Fruit fly (Drosophila melanogaster) whole organism, embryonic: ENCODE measurements around the gene APP-BP1.

Experiments used
- CG10209 ChIP-seq: fragments of 200-800 bp; sonication (Bioruptor generic); optimal IDR thresholded peaks from 3 replicates; lab custom pipeline; 2017; ENCODE audit warnings: missing biosample characterization, mild to moderate bottlenecking, missing genetic modification characterization, missing genetic modification reagents
- CG10462 ChIP-seq: fragments of 200-800 bp; sonication (Bioruptor generic); optimal IDR thresholded peaks from 2 replicates; lab custom pipeline; 2016; ENCODE audit warnings: missing biosample characterization, missing genetic modification characterization
- CG10654 ChIP-seq: fragments of 200-800 bp; sonication (Bioruptor generic); optimal IDR thresholded peaks from 2 replicates; lab custom pipeline; 2016; ENCODE audit warnings: missing biosample characterization, missing genetic modification characterization
- CG10959 ChIP-seq: fragments of 200-800 bp; sonication (Bioruptor generic); IDR thresholded peaks from 2 replicates; pipeline ENCODE4 v1.3.6; 2022; ENCODE audit warnings: missing biosample characterization, missing genetic modification characterization
- CG15011 ChIP-seq: fragments of 200-800 bp; sonication (Bioruptor generic); optimal IDR thresholded peaks from 3 replicates; lab custom pipeline; 2018; ENCODE audit warnings: missing biosample characterization, mild to moderate bottlenecking, missing genetic modification characterization
- CG15479 ChIP-seq: fragments of 200-800 bp; sonication (Bioruptor generic); optimal IDR thresholded peaks from 3 replicates; lab custom pipeline; 2019; ENCODE audit warnings: missing biosample characterization, mild to moderate bottlenecking, missing genetic modification characterization, moderate library complexity
- CG15601 ChIP-seq: fragments of 200-800 bp; sonication (Bioruptor generic); optimal IDR thresholded peaks from 3 replicates; lab custom pipeline; 2019; ENCODE audit warnings: missing biosample characterization, mild to moderate bottlenecking, missing genetic modification characterization, moderate library complexity
- CG16815 ChIP-seq: fragments of 200-800 bp; sonication (Bioruptor generic); optimal IDR thresholded peaks from 3 replicates; lab custom pipeline; 2017; ENCODE audit warnings: missing biosample characterization, mild to moderate bottlenecking, missing genetic modification characterization
- CG18619 ChIP-seq: fragments of 200-800 bp; sonication (Bioruptor generic); optimal IDR thresholded peaks from 3 replicates; lab custom pipeline; 2017; ENCODE audit warnings: missing biosample characterization, mild to moderate bottlenecking, missing genetic modification characterization
- CG2712 ChIP-seq: fragments of 200-800 bp; optimal IDR thresholded peaks from 3 replicates; lab custom pipeline; 2019; ENCODE audit warnings: missing biosample characterization, mild to moderate bottlenecking, missing genetic modification characterization, moderate library complexity
- CG31388 ChIP-seq: fragments of 200-800 bp; sonication (Bioruptor generic); optimal IDR thresholded peaks from 2 replicates; lab custom pipeline; 2016; ENCODE audit warnings: missing biosample characterization, missing genetic modification characterization
- CG4328 ChIP-seq: fragments of 200-800 bp; sonication (Bioruptor generic); optimal IDR thresholded peaks from 3 replicates; lab custom pipeline; 2017; ENCODE audit warnings: missing biosample characterization, missing genetic modification reagents, missing genetic modification characterization
- CG4360 ChIP-seq: fragments of 200-800 bp; sonication (Bioruptor generic); IDR thresholded peaks from 2 replicates; pipeline ENCODE4 v1.3.6; 2022; ENCODE audit warnings: missing biosample characterization, missing genetic modification characterization
- CG6854 ChIP-seq: fragments of 200-800 bp; sonication (Bioruptor generic); optimal IDR thresholded peaks from 3 replicates; lab custom pipeline; 2017; ENCODE audit warnings: missing biosample characterization, mild to moderate bottlenecking, missing genetic modification characterization
- CG8388 ChIP-seq: fragments of 200-800 bp; sonication (Bioruptor generic); optimal IDR thresholded peaks from 2 replicates; lab custom pipeline; 2019; ENCODE audit warnings: missing biosample characterization, mild to moderate bottlenecking, missing genetic modification characterization, moderate library complexity
- D19A ChIP-seq: fragments of 200-800 bp; optimal IDR thresholded peaks from 3 replicates; lab custom pipeline; 2019; ENCODE audit warnings: missing biosample characterization, mild to moderate bottlenecking, missing genetic modification characterization, moderate library complexity
- D19B ChIP-seq: fragments of 200-800 bp; sonication (Bioruptor generic); optimal IDR thresholded peaks from 2 replicates; lab custom pipeline; 2017; ENCODE audit warnings: missing biosample characterization, mild to moderate bottlenecking, missing genetic modification characterization
- Dfd ChIP-seq, 2 experiments: fragments of >200 bp; optimal IDR thresholded peaks; 2 replicates each; lab custom pipeline; 2017; ENCODE audit warnings: missing biosample characterization in 2 of 2, missing genetic modification characterization in 2 of 2
- Dref ChIP-seq: fragments of 200-800 bp; sonication (Bioruptor generic); IDR thresholded peaks from 2 replicates; pipeline ENCODE4 v1.3.6; 2022; ENCODE audit warnings: missing biosample characterization, missing genetic modification characterization
- E2f1 ChIP-seq: fragments of 200-800 bp; sonication (Bioruptor generic); IDR thresholded peaks from 2 replicates; pipeline ENCODE4 v1.3.6; 2022; ENCODE audit warnings: missing biosample characterization, missing genetic modification characterization
- Ets65A ChIP-seq: fragments of 200-800 bp; sonication (Bioruptor generic); peaks from one replicate; lab custom pipeline; 2016; ENCODE audit warnings: missing biosample characterization, missing genetic modification characterization
- Fer2 ChIP-seq: fragments of 200-800 bp; sonication (Bioruptor generic); optimal IDR thresholded peaks from 2 replicates; lab custom pipeline; 2018; ENCODE audit warnings: missing biosample characterization, mild to moderate bottlenecking, missing genetic modification characterization, moderate library complexity
- Hmx ChIP-seq: fragments of 200-800 bp; sonication (Bioruptor generic); optimal IDR thresholded peaks from 2 replicates; lab custom pipeline; 2016; ENCODE audit warnings: missing biosample characterization, missing genetic modification characterization
- Hr51 ChIP-seq, 2 experiments: fragments of 200-800 bp; sonication (Bioruptor generic); optimal IDR thresholded peaks; 2 replicates in 1 of 2; 3 replicates in 1 of 2; lab custom pipeline; 2016 to 2018; ENCODE audit warnings: missing biosample characterization in 2 of 2, missing genetic modification characterization in 2 of 2, mild to moderate bottlenecking in 1 of 2, moderate library complexity in 1 of 2
- Lhr ChIP-seq: fragments of 200-800 bp; sonication (Bioruptor generic); optimal IDR thresholded peaks from 3 replicates; lab custom pipeline; 2017; ENCODE audit warnings: mild to moderate bottlenecking, missing biosample characterization, missing genetic modification reagents, missing genetic modification characterization
- MTF-1 ChIP-seq: fragments of 200-800 bp; sonication (Bioruptor generic); optimal IDR thresholded peaks from 2 replicates; lab custom pipeline; 2018; ENCODE audit warnings: missing biosample characterization, mild to moderate bottlenecking, missing genetic modification characterization, borderline replicate concordance
- Nf-YC ChIP-seq: fragments of 200-800 bp; optimal IDR thresholded peaks from 3 replicates; lab custom pipeline; 2019; ENCODE audit warnings: missing biosample characterization, mild to moderate bottlenecking, missing genetic modification characterization, moderate library complexity
- Sin3A ChIP-seq: fragments of >200 bp; optimal IDR thresholded peaks from 2 replicates; lab custom pipeline; 2018
- caup ChIP-seq: fragments of 200-800 bp; sonication (Bioruptor generic); optimal IDR thresholded peaks from 3 replicates; lab custom pipeline; 2017; ENCODE audit warnings: missing biosample characterization, mild to moderate bottlenecking, missing genetic modification characterization, moderate library complexity; ENCODE audit not compliant: severe bottlenecking
- chn ChIP-seq: fragments of 200-800 bp; sonication (Bioruptor generic); optimal IDR thresholded peaks from 2 replicates; lab custom pipeline; 2016; ENCODE audit warnings: missing biosample characterization, missing genetic modification characterization
- crc ChIP-seq: fragments of 200-800 bp; sonication (Bioruptor generic); optimal IDR thresholded peaks from 2 replicates; lab custom pipeline; 2016; ENCODE audit warnings: missing biosample characterization, missing genetic modification characterization
- dmrt11E ChIP-seq: fragments of 200-800 bp; sonication (Bioruptor generic); optimal IDR thresholded peaks from 3 replicates; lab custom pipeline; 2018; ENCODE audit warnings: missing biosample characterization, mild to moderate bottlenecking, missing genetic modification characterization, moderate library complexity
- exex ChIP-seq: fragments of 200-800 bp; sonication (Bioruptor generic); optimal IDR thresholded peaks from 4 replicates; lab custom pipeline; 2018; ENCODE audit warnings: missing biosample characterization, mild to moderate bottlenecking, missing genetic modification characterization, moderate library complexity
- fd96Cb ChIP-seq: fragments of 200-800 bp; sonication (Bioruptor generic); optimal IDR thresholded peaks from 2 replicates; lab custom pipeline; 2018; ENCODE audit warnings: missing biosample characterization, mild to moderate bottlenecking, missing genetic modification characterization, moderate library complexity
- fru ChIP-seq: fragments of >200 bp; optimal IDR thresholded peaks from 2 replicates; lab custom pipeline; 2017
- hb ChIP-seq: fragments of 200-800 bp; sonication (Bioruptor generic); IDR thresholded peaks from 3 replicates; pipeline ENCODE4 v1.3.6; 2022; ENCODE audit warnings: missing biosample characterization, missing genetic modification characterization; ENCODE audit not compliant: partially characterized antibody
- kah ChIP-seq: fragments of 200-800 bp; sonication (Bioruptor generic); optimal IDR thresholded peaks from 2 replicates; lab custom pipeline; 2018; ENCODE audit warnings: missing biosample characterization, mild to moderate bottlenecking, missing genetic modification characterization
- lab ChIP-seq: fragments of 200-800 bp; sonication (Bioruptor generic); optimal IDR thresholded peaks from 3 replicates; lab custom pipeline; 2017; ENCODE audit warnings: missing biosample characterization, missing genetic modification characterization, mild to moderate bottlenecking, moderate library complexity, missing genetic modification reagents
- lbe ChIP-seq: fragments of 200-800 bp; sonication (Bioruptor generic); optimal IDR thresholded peaks from 2 replicates; lab custom pipeline; 2016; ENCODE audit warnings: missing biosample characterization, mild to moderate bottlenecking, missing genetic modification characterization
- lilli ChIP-seq: fragments of 200-800 bp; sonication (Bioruptor generic); optimal IDR thresholded peaks from 3 replicates; lab custom pipeline; 2016; ENCODE audit warnings: missing biosample characterization, missing genetic modification characterization
- odd ChIP-seq: fragments of 200-800 bp; sonication (Bioruptor generic); optimal IDR thresholded peaks from 2 replicates; lab custom pipeline; 2017; ENCODE audit warnings: missing biosample characterization, mild to moderate bottlenecking, missing genetic modification characterization
- otp ChIP-seq: fragments of 200-800 bp; sonication (Bioruptor generic); IDR thresholded peaks from 3 replicates; pipeline ENCODE4, ENCODE4 v1.3.6; 2022; ENCODE audit warnings: missing biosample characterization, missing genetic modification characterization
- peb ChIP-seq: fragments of 200-800 bp; sonication (Bioruptor generic); IDR thresholded peaks from 2 replicates; pipeline ENCODE4 v1.3.6; 2022; ENCODE audit warnings: missing biosample characterization, missing genetic modification characterization
- pita ChIP-seq: fragments of 200-800 bp; sonication (Bioruptor generic); optimal IDR thresholded peaks from 2 replicates; lab custom pipeline; 2017; ENCODE audit warnings: missing biosample characterization, mild to moderate bottlenecking, missing genetic modification characterization
- row ChIP-seq: fragments of 200-800 bp; sonication (Bioruptor generic); IDR thresholded peaks from 3 replicates; pipeline ENCODE4 v1.3.6; 2022; ENCODE audit warnings: missing biosample characterization, missing genetic modification characterization
- run ChIP-seq: fragments of 200-800 bp; sonication (Bioruptor generic); optimal IDR thresholded peaks from 3 replicates; lab custom pipeline; 2018; ENCODE audit warnings: missing biosample characterization, mild to moderate bottlenecking, missing genetic modification characterization
- sc ChIP-seq, 3 experiments: fragments of >200 bp in 2 of 3; fragments of 200-800 bp in 1 of 3; sonication (Bioruptor generic) in 1 of 3; optimal IDR thresholded peaks; 2 replicates in 2 of 3; 3 replicates in 1 of 3; lab custom pipeline; 2017; ENCODE audit warnings: mild to moderate bottlenecking in 1 of 3, missing biosample characterization in 1 of 3, missing genetic modification characterization in 1 of 3, missing genetic modification reagents in 1 of 3
- sens-2 ChIP-seq: fragments of 200-800 bp; sonication (Bioruptor generic); IDR thresholded peaks from 2 replicates; pipeline ENCODE4 v1.3.6; 2022; ENCODE audit warnings: missing biosample characterization, missing genetic modification characterization
- sob ChIP-seq: fragments of 200-800 bp; sonication (Bioruptor generic); IDR thresholded peaks from 2 replicates; pipeline ENCODE4 v1.3.6; 2022; ENCODE audit warnings: missing biosample characterization, missing genetic modification characterization

APP-BP1 gene

DNA sequence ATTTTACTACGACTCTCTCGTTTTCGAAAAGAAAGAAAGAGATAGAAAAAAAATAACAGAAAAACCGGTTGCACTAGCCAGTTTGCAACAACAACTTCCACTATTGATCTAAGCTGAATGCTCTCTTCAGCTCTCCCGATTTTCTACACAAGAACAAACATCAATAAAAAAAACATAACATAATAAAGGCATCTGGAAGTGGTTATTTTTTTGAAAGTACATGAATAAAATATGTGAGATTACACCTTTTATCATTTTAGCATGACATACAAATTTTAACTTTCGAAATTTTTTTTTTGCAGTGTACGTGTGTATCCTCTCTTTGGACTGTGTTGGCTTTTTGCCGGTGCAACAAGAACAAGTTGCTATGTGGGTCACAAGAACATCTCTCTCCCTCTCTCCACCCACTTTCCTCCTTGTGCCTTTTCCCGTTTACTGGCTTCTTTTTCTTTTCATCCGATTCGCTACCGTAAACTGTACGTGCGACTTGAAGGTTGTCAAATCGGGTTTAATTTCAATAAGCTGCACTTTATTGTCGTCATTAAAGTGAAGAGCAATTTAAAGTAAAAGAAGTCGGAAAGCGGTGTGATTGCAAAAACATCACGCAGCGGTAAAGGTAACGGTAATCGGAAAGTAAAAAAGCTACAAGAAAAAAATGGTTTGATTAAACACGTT lies 13.5 kb upstream of the APP-BP1 start (continued):
- TF ChIP-seq Dref (no peak), lilli (GFP tag; lab: Kevin White, UChicago) (peak; percentile 95), sens-2 (GFP tag; lab: Robert Waterston, UW) (peak; percentile 97), CG10654 (peak; percentile 92), E2f1 (peak; percentile 93), CG31388 (GFP tag; lab: Kevin White, UChicago) (peak; percentile 93), exex (tag; lab: Kevin White, UChicago) (peak; percentile 22), CG16815 (peak; percentile 92), D19A (tag; lab: Kevin White, UChicago) (peak; percentile 95), Sin3A (lab: Kevin White, UChicago) (no peak), fru (lab: Kevin White, UChicago) (no peak), lbe (no peak), CG2712 (tag; lab: Kevin White, UChicago) (peak; percentile 98), crc (GFP tag; lab: Kevin White, UChicago) (peak; percentile 95), Hmx (GFP tag; lab: Kevin White, UChicago) (peak; percentile 89), run (tag; lab: Kevin White, UChicago) (peak; percentile 92), CG10462 (peak; percentile 97), CG4360 (GFP tag; lab: Robert Waterston, UW) (peak; percentile 86), CG4328 (peak; percentile 82), CG18619 (peak; percentile 93), CG10959 (GFP tag; lab: Robert Waterston, UW) (peak; percentile 95), sc (optimal IDR thresholded peaks at IDR 0.05; lab: Kevin White, UChicago) (no peak), sc (GFP tag; optimal IDR thresholded peaks at IDR 0.05; lab: Kevin White, UChicago) (peak; percentile 94), sob (GFP tag; lab: Robert Waterston, UW) (peak; percentile 95), hb (GFP tag; lab: Robert Waterston, UW) (no peak), caup (GFP tag; lab: Kevin White, UChicago) (peak; percentile 92), pita (no peak), lab (GFP tag; lab: Kevin White, UChicago) (peak; percentile 94), fd96Cb (peak; percentile 97), CG8388 (peak; percentile 97), Ets65A (peak; percentile 98), Fer2 (tag; lab: Kevin White, UChicago) (peak; percentile 58), D19B (peak; percentile 66), MTF-1 (GFP tag; lab: Kevin White, UChicago) (peak; percentile 86), Hr51 (GFP tag; optimal IDR thresholded peaks at IDR 0.05; lab: Kevin White, UChicago) (peak; percentile 93 to 97), Nf-YC (tag; lab: Kevin White, UChicago) (no peak), Lhr (GFP tag; lab: Kevin White, UChicago) (peak; percentile 93), CG6854 (peak; percentile 84), otp (GFP tag; lab: Robert Waterston, UW) (peak; percentile 97), CG10209 (GFP tag; lab: Kevin White, UChicago) (peak; percentile 96), CG15601 (tag; lab: Kevin White, UChicago) (peak; percentile 98), chn (peak; percentile 97), dmrt11E (peak; percentile 98), row (GFP tag; lab: Robert Waterston, UW) (peak; percentile 97), Dfd (GFP tag; optimal IDR thresholded peaks at IDR 0.05; lab: Kevin White, UChicago) (no peak), CG15479 (GFP tag; lab: Kevin White, UChicago) (peak; percentile 69), kah (GFP tag; lab: Kevin White, UChicago) (peak; percentile 93), odd (GFP tag; lab: Kevin White, UChicago) (peak; percentile 95), peb (GFP tag; lab: Robert Waterston, UW) (peak; percentile 91), CG15011 (GFP tag; lab: Kevin White, UChicago) (peak; percentile 88)
